Worm (Caenorhabditis elegans): ENCODE data around the gene nduf-2.2.
A peak's percentile ranks its signal among the peaks of the same experiment; 100 is the strongest.

nduf-2.2 gene

ce11 chrIII:6508327-6508726, 43.3 kb downstream of the nduf-2.2 start:
- TF ChIP-seq athp-1 (tag; optimal IDR thresholded peaks at IDR 0.05) (no peak), Y53F4B.3 (GFP tag; IDR thresholded peaks at IDR 0.05) (no peak), K11D2.4 (GFP tag; IDR thresholded peaks at IDR 0.05) (no peak), attf-6 (GFP tag; IDR thresholded peaks at IDR 0.05) (no peak), T07F8.4 (tag; optimal IDR thresholded peaks at IDR 0.05) (no peak), lin-35 (GFP tag; optimal IDR thresholded peaks at IDR 0.05) (no peak), hsf-1 (GFP tag; IDR thresholded peaks at IDR 0.05) (no peak), ceh-79 (tag; optimal IDR thresholded peaks at IDR 0.05) (no peak), rec-8 (tag; optimal IDR thresholded peaks at IDR 0.05) (no peak)

DNA sequence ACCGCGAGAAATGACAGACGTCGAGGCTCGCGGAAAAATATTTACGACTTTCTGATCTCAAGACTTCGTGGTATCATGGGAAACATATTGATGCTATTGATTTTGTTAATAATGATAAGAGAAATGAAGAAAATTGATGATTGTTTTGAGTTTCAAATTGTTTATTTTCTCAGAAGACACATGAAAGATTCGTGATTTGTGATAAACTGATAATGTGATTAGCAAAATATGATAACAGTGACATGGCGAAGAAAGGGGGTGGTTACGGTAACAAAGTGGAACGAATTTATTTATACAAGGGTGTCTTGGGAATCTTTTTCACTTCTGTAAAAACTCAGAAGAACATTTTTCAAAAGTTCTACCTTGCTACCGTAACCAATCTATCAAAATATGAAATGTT, 44.3 kb downstream of the nduf-2.2 start:
- TF ChIP-seq F37B4.10 (GFP tag; IDR thresholded peaks at IDR 0.05) = no peak
- TF ChIP-seq nhr-90 (tag; optimal IDR thresholded peaks at IDR 0.05) = no peak
- TF ChIP-seq madf-10 (tag; optimal IDR thresholded peaks at IDR 0.05) = no peak
- peak; percentile 46 for TF ChIP-seq lin-26 (GFP tag; IDR thresholded peaks at IDR 0.05)
- no peak for TF ChIP-seq F33H1.4 (GFP tag; IDR thresholded peaks at IDR 0.05)

DNA sequence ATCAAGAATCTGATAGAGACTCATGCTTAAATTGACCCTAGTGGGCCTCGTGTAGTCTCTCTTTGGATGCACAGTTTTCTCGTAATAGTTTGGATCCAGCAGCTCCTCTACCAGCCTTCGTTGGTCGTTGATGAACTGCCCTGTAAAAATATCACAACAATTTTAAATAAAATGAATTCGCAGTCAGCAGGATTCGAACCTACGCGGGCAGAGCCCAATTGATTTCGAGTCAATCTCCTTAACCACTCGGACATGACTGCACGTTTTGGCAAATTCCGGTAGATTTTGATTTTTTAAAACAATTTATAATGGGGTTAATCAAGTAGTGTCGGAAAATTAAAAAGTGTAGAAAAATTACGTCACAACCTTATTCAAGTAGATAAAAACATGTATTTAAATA, 48.7 kb downstream of the nduf-2.2 start:
- TF ChIP-seq tbp1 (GFP tag; optimal IDR thresholded peaks at IDR 0.05) (peak; percentile 81), lin-26 (GFP tag; IDR thresholded peaks at IDR 0.05) (peak; percentile 73), rpc-1 (optimal IDR thresholded peaks at IDR 0.05) (peak; percentile 44), rpc-1 (tag; optimal IDR thresholded peaks at IDR 0.05) (peak; percentile 75), him-1 (tag; optimal IDR thresholded peaks at IDR 0.05) (peak; percentile 70), B0261.1 (tag; optimal IDR thresholded peaks at IDR 0.05) (peak; percentile 56), ztf-25 (GFP tag; IDR thresholded peaks at IDR 0.05) (peak; percentile 36; the same call in 1 of the 2 replicates), F23B12.7 (tag; optimal IDR thresholded peaks at IDR 0.05; ENCODE audit: insufficient read depth) (peak; percentile 33)

DNA sequence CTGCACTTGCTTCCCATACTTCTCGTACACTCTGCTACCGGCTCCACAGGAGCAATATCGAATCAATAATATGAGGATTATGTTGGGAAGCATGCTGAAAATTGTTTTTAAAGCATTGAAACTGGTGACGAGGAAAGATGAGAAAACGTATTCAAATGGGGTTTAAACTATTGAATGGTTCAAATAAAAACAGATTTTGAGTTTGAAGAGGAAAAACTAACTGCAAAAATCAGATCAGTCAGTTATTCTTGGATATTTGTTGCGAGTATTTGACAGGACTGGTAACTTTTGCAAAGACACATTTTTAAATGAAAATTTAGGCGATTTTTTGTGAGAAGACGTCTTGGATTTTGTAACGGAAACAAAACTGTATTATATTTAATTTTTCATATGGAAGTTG, 49.7 kb downstream of the nduf-2.2 start, which contains the start of gene acr-5:
Gene acr-5 (minus strand): TSS at position 101 of the 400 bp plus-strand sequence.
- no peak for TF ChIP-seq unc-62 (GFP tag; optimal IDR thresholded peaks at IDR 0.05)
- no peak for TF ChIP-seq bed-2 (GFP tag; IDR thresholded peaks at IDR 0.05)
- no peak for TF ChIP-seq ztf-3 (GFP tag; optimal IDR thresholded peaks at IDR 0.05)
- TF ChIP-seq tbp1 (GFP tag; optimal IDR thresholded peaks at IDR 0.05) = no peak
- no peak for TF ChIP-seq unc-130 (GFP tag; optimal IDR thresholded peaks at IDR 0.05)
- TF ChIP-seq sdz-38 (tag; optimal IDR thresholded peaks at IDR 0.05) = no peak
- no peak for TF ChIP-seq lin-35 (GFP tag; optimal IDR thresholded peaks at IDR 0.05)
- no peak for TF ChIP-seq K12H6.12 (tag; optimal IDR thresholded peaks at IDR 0.05)

All from whole organism, young adult.